Fruit fly (Drosophila melanogaster): ENCODE results near the gene CG31373.

- TF ChIP-seq CTCF (optimal IDR thresholded peaks at IDR 0.05) (no peak), CG8478 (optimal IDR thresholded peaks at IDR 0.05) (no peak)
Measured at dm6 chr3R:10699020-10699951, 9.9 kb downstream of the CG31373 start.
